Fruit fly (Drosophila melanogaster) whole organism, larva: ENCODE data around the gene CG13693.

Experiments
- noc ChIP-seq: fragments of 200-800 bp; sonication (Bioruptor generic); optimal IDR thresholded peaks from 3 replicates; lab custom pipeline; 2019; ENCODE audit warnings: missing biosample characterization, mild to moderate bottlenecking, missing genetic modification characterization, moderate library complexity

CG13693 gene

dm6 chr2L:228246-228645 lies 4.0 kb upstream of the CG13693 start:
- TF ChIP-seq noc (tag; lab: Kevin White, UChicago), result no peak

- no peak for TF ChIP-seq noc (tag; lab: Kevin White, UChicago)
Observed at dm6 chr2L:240176-240769, 8.0 kb downstream of the CG13693 start.

- no peak for TF ChIP-seq noc (tag; lab: Kevin White, UChicago)
Observed at dm6 chr2L:241415-241814, 9.1 kb downstream of the CG13693 start.

dm6 chr2L:243123-243522 lies 10.8 kb downstream of the CG13693 start:
- no peak for TF ChIP-seq noc (tag; lab: Kevin White, UChicago)

- peak; percentile 39 for TF ChIP-seq noc (tag; lab: Kevin White, UChicago)
Observed at dm6 chr2L:243819-244218, 11.5 kb downstream of the CG13693 start.

- no peak for TF ChIP-seq noc (tag; lab: Kevin White, UChicago)
Observed at dm6 chr2L:244559-244958, 12.3 kb downstream of the CG13693 start.

- peak; percentile 11 for TF ChIP-seq noc (tag; lab: Kevin White, UChicago)
Observed at dm6 chr2L:246656-247340, 14.5 kb downstream of the CG13693 start.

dm6 chr2L:247432-247831 lies 15.1 kb downstream of the CG13693 start:
- TF ChIP-seq noc (tag; lab: Kevin White, UChicago), result no peak

dm6 chr2L:247845-248473 lies 15.7 kb downstream of the CG13693 start:
- TF ChIP-seq noc (tag; lab: Kevin White, UChicago), result peak; percentile 92

- TF ChIP-seq noc (tag; lab: Kevin White, UChicago), result no peak
Observed at dm6 chr2L:248592-248991, 16.3 kb downstream of the CG13693 start.

dm6 chr2L:249048-249825 lies 16.9 kb downstream of the CG13693 start:
- no peak for TF ChIP-seq noc (tag; lab: Kevin White, UChicago)

dm6 chr2L:250507-251215 lies 18.4 kb downstream of the CG13693 start, which contains the start of gene kis:
kis (minus strand) TSS chr2L:250823.
- TF ChIP-seq noc (tag; lab: Kevin White, UChicago), result peak; percentile 24

dm6 chr2L:252174-252573 lies 19.9 kb downstream of the CG13693 start, which contains the start of gene Rpp30:
Rpp30 (minus strand) TSS chr2L:252373.
- no peak for TF ChIP-seq noc (tag; lab: Kevin White, UChicago)

- peak; percentile 68 for TF ChIP-seq noc (tag; lab: Kevin White, UChicago)
Observed at dm6 chr2L:267441-268089, 35.3 kb downstream of the CG13693 start, which contains the start of gene CG17075. CG17075 (minus strand) TSS chr2L:267505.

- TF ChIP-seq noc (tag; lab: Kevin White, UChicago), result no peak
Observed at dm6 chr2L:268788-269187, 36.5 kb downstream of the CG13693 start, which contains the start of gene CG3345. CG3345 (plus strand) TSS chr2L:269088.
